Fruit fly (Drosophila melanogaster) whole organism, prepupa: ENCODE results near the gene Rbp1-like.

Source experiments
- CG10631 ChIP-seq: fragments of 200-800 bp; sonication (Bioruptor generic); optimal IDR thresholded peaks from 2 replicates; lab custom pipeline; 2016; ENCODE audit warnings: missing biosample characterization, missing genetic modification characterization
- CG11294 ChIP-seq: fragments of 200-800 bp; sonication (Bioruptor generic); IDR thresholded peaks from 2 replicates; pipeline ENCODE4 v1.3.6; 2022; ENCODE audit warnings: missing biosample characterization, missing genetic modification characterization
- CG11762 ChIP-seq: fragments of 200-800 bp; sonication (Bioruptor generic); optimal IDR thresholded peaks from 3 replicates; lab custom pipeline; 2016; ENCODE audit warnings: missing biosample characterization, missing genetic modification characterization; ENCODE audit not compliant: insufficient read depth
- CG11902 ChIP-seq: fragments of 200-800 bp; sonication (Bioruptor generic); optimal IDR thresholded peaks from 3 replicates; lab custom pipeline; 2016; ENCODE audit warnings: missing biosample characterization, missing genetic modification characterization
- CG15336 ChIP-seq: fragments of 200-800 bp; sonication (Bioruptor generic); IDR thresholded peaks from 2 replicates; pipeline ENCODE4 v1.3.6; 2022; ENCODE audit warnings: missing biosample characterization, missing genetic modification characterization
- CG1621 ChIP-seq: fragments of 200-800 bp; sonication (Bioruptor generic); optimal IDR thresholded peaks from 3 replicates; lab custom pipeline; 2018; ENCODE audit warnings: missing biosample characterization, mild to moderate bottlenecking, missing genetic modification characterization
- CG16779 ChIP-seq: fragments of 200-800 bp; sonication (Bioruptor generic); optimal IDR thresholded peaks from 3 replicates; lab custom pipeline; 2017; ENCODE audit warnings: missing biosample characterization, mild to moderate bottlenecking, missing genetic modification characterization
- CG3032 ChIP-seq: fragments of 200-800 bp; optimal IDR thresholded peaks from 2 replicates; lab custom pipeline; 2019; ENCODE audit warnings: missing biosample characterization, mild to moderate bottlenecking, missing genetic modification characterization, moderate library complexity
- CG31627 ChIP-seq: fragments of 200-800 bp; sonication (Bioruptor generic); optimal IDR thresholded peaks from 3 replicates; lab custom pipeline; 2016; ENCODE audit warnings: missing biosample characterization, missing genetic modification characterization
- CG34406 ChIP-seq: fragments of 200-800 bp; sonication (Bioruptor generic); optimal IDR thresholded peaks from 3 replicates; lab custom pipeline; 2016; ENCODE audit warnings: missing biosample characterization, missing genetic modification characterization
- CG3919 ChIP-seq: fragments of 200-800 bp; sonication (Bioruptor generic); optimal IDR thresholded peaks from 3 replicates; lab custom pipeline; 2016; ENCODE audit warnings: missing biosample characterization, missing genetic modification characterization
- CG4318 ChIP-seq: fragments of 200-800 bp; sonication (Bioruptor generic); optimal IDR thresholded peaks from 3 replicates; lab custom pipeline; 2017; ENCODE audit warnings: missing biosample characterization, mild to moderate bottlenecking, missing genetic modification characterization
- CG6163 ChIP-seq: fragments of 200-800 bp; sonication (Bioruptor generic); IDR thresholded peaks from 3 replicates; pipeline ENCODE4 v1.3.6; 2022; ENCODE audit warnings: missing biosample characterization, missing genetic modification characterization
- CG6276 ChIP-seq: fragments of 200-800 bp; sonication (Bioruptor generic); optimal IDR thresholded peaks from 2 replicates; lab custom pipeline; 2017; ENCODE audit warnings: missing biosample characterization, mild to moderate bottlenecking, missing genetic modification characterization
- CG6792 ChIP-seq: fragments of 200-800 bp; sonication (Bioruptor generic); optimal IDR thresholded peaks from 3 replicates; lab custom pipeline; 2016; ENCODE audit warnings: missing biosample characterization, missing genetic modification characterization
- CG6854 ChIP-seq: fragments of 200-800 bp; sonication (Bioruptor generic); optimal IDR thresholded peaks from 2 replicates; lab custom pipeline; 2017; ENCODE audit warnings: missing biosample characterization, mild to moderate bottlenecking, missing genetic modification characterization
- CG7368 ChIP-seq: fragments of 200-800 bp; sonication (Bioruptor generic); optimal IDR thresholded peaks from 3 replicates; lab custom pipeline; 2016; ENCODE audit warnings: missing biosample characterization, missing genetic modification characterization
- CG8319 ChIP-seq: fragments of 200-800 bp; sonication (Bioruptor generic); optimal IDR thresholded peaks from 3 replicates; lab custom pipeline; 2016; ENCODE audit warnings: missing biosample characterization, missing genetic modification characterization
- CG8632 ChIP-seq: fragments of 200-800 bp; sonication (Bioruptor generic); optimal IDR thresholded peaks from 3 replicates; lab custom pipeline; 2016; ENCODE audit warnings: missing biosample characterization, missing genetic modification characterization
- Eip75B ChIP-seq: fragments of 200-800 bp; sonication (Bioruptor generic); optimal IDR thresholded peaks from 3 replicates; lab custom pipeline; 2016; ENCODE audit warnings: missing biosample characterization, missing genetic modification characterization
- Eip78C ChIP-seq: fragments of 200-800 bp; sonication (Bioruptor generic); peaks from one replicate; lab custom pipeline; 2016; ENCODE audit warnings: missing biosample characterization, missing genetic modification characterization
- Eip93F ChIP-seq: fragments of 200-800 bp; sonication (Bioruptor generic); optimal IDR thresholded peaks from 2 replicates; lab custom pipeline; 2016; ENCODE audit warnings: missing biosample characterization, mild to moderate bottlenecking, missing genetic modification characterization
- Ets21C ChIP-seq: fragments of 200-800 bp; sonication (Bioruptor generic); optimal IDR thresholded peaks from 3 replicates; lab custom pipeline; 2016; ENCODE audit warnings: missing biosample characterization, missing genetic modification characterization
- Ets96B ChIP-seq: fragments of 200-800 bp; optimal IDR thresholded peaks from 2 replicates; lab custom pipeline; 2019; ENCODE audit warnings: missing biosample characterization, mild to moderate bottlenecking, missing genetic modification characterization, moderate library complexity
- Gug ChIP-seq: fragments of 200-800 bp; sonication (Bioruptor generic); IDR thresholded peaks from 2 replicates; pipeline ENCODE4 v1.3.6; 2022; ENCODE audit warnings: missing biosample characterization, missing genetic modification characterization
- Hr38 ChIP-seq: sonication (Bioruptor generic); optimal IDR thresholded peaks from 2 replicates; lab custom pipeline; 2016; ENCODE audit warnings: missing biosample characterization, missing genetic modification characterization
- Hr39 ChIP-seq: fragments of 200-800 bp; sonication (Bioruptor generic); optimal IDR thresholded peaks from 2 replicates; lab custom pipeline; 2016; ENCODE audit warnings: missing biosample characterization, missing genetic modification characterization
- Lpt ChIP-seq: fragments of 200-800 bp; sonication (Bioruptor generic); optimal IDR thresholded peaks from 3 replicates; lab custom pipeline; 2016; ENCODE audit warnings: missing biosample characterization, missing genetic modification characterization
- OdsH ChIP-seq: fragments of 200-800 bp; sonication (Bioruptor generic); optimal IDR thresholded peaks from 3 replicates; lab custom pipeline; 2016; ENCODE audit warnings: missing biosample characterization, missing genetic modification characterization
- Smox ChIP-seq: fragments of 200-800 bp; sonication (Bioruptor generic); optimal IDR thresholded peaks from 3 replicates; lab custom pipeline; 2016; ENCODE audit warnings: missing biosample characterization, missing genetic modification characterization
- Sox102F ChIP-seq: fragments of 200-800 bp; sonication (Bioruptor generic); optimal IDR thresholded peaks from 2 replicates; lab custom pipeline; 2016; ENCODE audit warnings: missing biosample characterization, mild to moderate bottlenecking, missing genetic modification characterization
- Sox14 ChIP-seq: fragments of 200-800 bp; sonication (Bioruptor generic); optimal IDR thresholded peaks from 3 replicates; lab custom pipeline; 2016; ENCODE audit warnings: missing biosample characterization, missing genetic modification characterization
- Sox15 ChIP-seq: fragments of 200-800 bp; sonication (Bioruptor generic); optimal IDR thresholded peaks from 3 replicates; lab custom pipeline; 2016; ENCODE audit warnings: missing biosample characterization, missing genetic modification characterization
- cyc ChIP-seq: fragments of 200-800 bp; sonication (Bioruptor generic); optimal IDR thresholded peaks from 3 replicates; lab custom pipeline; 2016; ENCODE audit warnings: missing biosample characterization, missing genetic modification characterization
- dac ChIP-seq: fragments of 200-800 bp; sonication (Bioruptor generic); optimal IDR thresholded peaks from 2 replicates; lab custom pipeline; 2017; ENCODE audit warnings: missing biosample characterization, mild to moderate bottlenecking, missing genetic modification characterization
- dsx ChIP-seq: fragments of 200-800 bp; optimal IDR thresholded peaks from 3 replicates; lab custom pipeline; 2019; ENCODE audit warnings: missing biosample characterization, mild to moderate bottlenecking, missing genetic modification characterization, moderate library complexity; ENCODE audit not compliant: poor library complexity, severe bottlenecking
- esn ChIP-seq: fragments of 200-800 bp; sonication (Bioruptor generic); optimal IDR thresholded peaks from 2 replicates; lab custom pipeline; 2016; ENCODE audit warnings: missing biosample characterization, mild to moderate bottlenecking, missing genetic modification characterization, moderate library complexity
- fd59A ChIP-seq: fragments of 200-800 bp; sonication (Bioruptor generic); optimal IDR thresholded peaks from 2 replicates; lab custom pipeline; 2017; ENCODE audit warnings: missing biosample characterization, mild to moderate bottlenecking, missing genetic modification characterization, missing genetic modification reagents
- fd85E ChIP-seq: fragments of 200-800 bp; sonication (Bioruptor generic); optimal IDR thresholded peaks from 3 replicates; lab custom pipeline; 2016; ENCODE audit warnings: missing biosample characterization, missing genetic modification characterization
- fkh ChIP-seq: fragments of 200-800 bp; sonication (Bioruptor generic); optimal IDR thresholded peaks from 3 replicates; lab custom pipeline; 2017; ENCODE audit warnings: missing biosample characterization, mild to moderate bottlenecking, missing genetic modification characterization, moderate library complexity
- net ChIP-seq: fragments of 200-800 bp; sonication (Bioruptor generic); optimal IDR thresholded peaks from 3 replicates; lab custom pipeline; 2016; ENCODE audit warnings: missing biosample characterization, missing genetic modification characterization
- pdm3 ChIP-seq: fragments of 200-800 bp; sonication (Bioruptor generic); optimal IDR thresholded peaks from 3 replicates; lab custom pipeline; 2016; ENCODE audit warnings: missing biosample characterization, missing genetic modification characterization
- salr ChIP-seq, 2 experiments: fragments of 200-800 bp; sonication (Bioruptor generic); optimal IDR thresholded peaks; 3 replicates each; lab custom pipeline; 2016 to 2018; ENCODE audit warnings: missing biosample characterization in 2 of 2, missing genetic modification characterization in 2 of 2, mild to moderate bottlenecking in 1 of 2
- spab ChIP-seq: fragments of 200-800 bp; sonication (Bioruptor generic); optimal IDR thresholded peaks from 2 replicates; lab custom pipeline; 2017; ENCODE audit warnings: missing biosample characterization, mild to moderate bottlenecking, missing genetic modification characterization, missing genetic modification reagents
- svp ChIP-seq: fragments of 200-800 bp; sonication (Bioruptor generic); peaks from one replicate; lab custom pipeline; 2016; ENCODE audit warnings: missing biosample characterization, missing genetic modification characterization
- topi ChIP-seq: fragments of 200-800 bp; sonication (Bioruptor generic); optimal IDR thresholded peaks from 3 replicates; lab custom pipeline; 2016; ENCODE audit warnings: missing biosample characterization, missing genetic modification characterization

Gene Rbp1-like

dm6 chrX:13345327-13345726 lies 39.4 kb downstream of the Rbp1-like start (continued):
- TF ChIP-seq CG11294 (no peak), CG15336 (GFP tag; lab: Robert Waterston, UW) (peak; percentile 36; the same call in 1 of the 2 replicates), cyc (GFP tag; lab: Kevin White, UChicago) (no peak), CG6276 (peak; percentile 41), Ets96B (tag; lab: Kevin White, UChicago) (peak; percentile 58), topi (GFP tag; lab: Kevin White, UChicago) (no peak), Hr39 (GFP tag; lab: Kevin White, UChicago) (no peak), spab (peak; percentile 31), fd59A (no peak), CG11902 (GFP tag; lab: Kevin White, UChicago) (no peak), CG8632 (peak; percentile 13), CG4318 (peak; percentile 27), Sox15 (GFP tag; lab: Kevin White, UChicago) (no peak), net (no peak), Eip75B (no peak), salr (GFP tag; optimal IDR thresholded peaks at IDR 0.05; lab: Kevin White, UChicago) (no peak), dsx (GFP tag; lab: Kevin White, UChicago) (peak; percentile 55), CG6792 (GFP tag; lab: Kevin White, UChicago) (no peak), CG31627 (no peak), Hr38 (GFP tag; lab: Kevin White, UChicago) (no peak), Eip93F (GFP tag; lab: Kevin White, UChicago) (no peak), pdm3 (GFP tag; lab: Kevin White, UChicago) (no peak), CG1621 (no peak), Sox102F (GFP tag; lab: Kevin White, UChicago) (no peak), OdsH (GFP tag; lab: Kevin White, UChicago) (peak; percentile 28), Sox14 (GFP tag; lab: Kevin White, UChicago) (no peak), CG11762 (GFP tag; lab: Kevin White, UChicago) (no peak), dac (GFP tag; lab: Kevin White, UChicago) (no peak), fd85E (no peak), CG10631 (GFP tag; lab: Kevin White, UChicago) (peak; percentile 28), Eip78C (GFP tag; lab: Kevin White, UChicago) (peak; percentile 61), CG16779 (tag; lab: Kevin White, UChicago) (peak; percentile 11), CG34406 (GFP tag; lab: Kevin White, UChicago) (no peak), Gug (GFP tag; lab: Robert Waterston, UW) (no peak), Smox (GFP tag; lab: Kevin White, UChicago) (no peak), CG6854 (GFP tag; lab: Kevin White, UChicago) (no peak)

- peak; percentile 28 for TF ChIP-seq fkh (GFP tag; lab: Kevin White, UChicago)
- TF ChIP-seq CG31627 = no peak
- peak; percentile 11 for TF ChIP-seq Eip78C (GFP tag; lab: Kevin White, UChicago)
Measured at dm6 chrX:13338113-13338512, 46.6 kb downstream of the Rbp1-like start, which contains the start of gene CG15747. TSS of gene CG15747 (plus strand) at chrX:13338318.

- TF ChIP-seq CG7368 (peak; percentile 52), CG4318 (no peak), CG10631 (GFP tag; lab: Kevin White, UChicago) (no peak), net (peak; percentile 66), Hr39 (GFP tag; lab: Kevin White, UChicago) (peak; percentile 65), Ets21C (GFP tag; lab: Kevin White, UChicago) (peak; percentile 36), Hr38 (GFP tag; lab: Kevin White, UChicago) (no peak), CG8319 (GFP tag; lab: Kevin White, UChicago) (peak; percentile 39), Sox15 (GFP tag; lab: Kevin White, UChicago) (peak; percentile 25), CG3919 (GFP tag; lab: Kevin White, UChicago) (peak; percentile 76), svp (GFP tag; lab: Kevin White, UChicago) (no peak), CG11902 (GFP tag; lab: Kevin White, UChicago) (peak; percentile 6), CG6276 (no peak), CG6163 (GFP tag; lab: Robert Waterston, UW) (peak; percentile 85), OdsH (GFP tag; lab: Kevin White, UChicago) (peak; percentile 43), CG15336 (GFP tag; lab: Robert Waterston, UW) (no peak), Smox (GFP tag; lab: Kevin White, UChicago) (peak; percentile 52), cyc (GFP tag; lab: Kevin White, UChicago) (peak; percentile 76), fkh (GFP tag; lab: Kevin White, UChicago) (peak; percentile 22), CG11762 (GFP tag; lab: Kevin White, UChicago) (peak; percentile 33), CG31627 (peak; percentile 71), dsx (GFP tag; lab: Kevin White, UChicago) (peak; percentile 1), Gug (GFP tag; lab: Robert Waterston, UW) (no peak), CG3032 (peak; percentile 41), Lpt (no peak), Eip75B (peak; percentile 10), Eip93F (GFP tag; lab: Kevin White, UChicago) (no peak), esn (peak; percentile 68)
Measured at dm6 chrX:13337454-13337853, 47.2 kb downstream of the Rbp1-like start, which contains the start of gene RpS15Aa. TSS of gene RpS15Aa (minus strand) at chrX:13337705.
